Worm (Caenorhabditis elegans): ENCODE data around the gene lmd-5.

The lmd-5 gene

DNA sequence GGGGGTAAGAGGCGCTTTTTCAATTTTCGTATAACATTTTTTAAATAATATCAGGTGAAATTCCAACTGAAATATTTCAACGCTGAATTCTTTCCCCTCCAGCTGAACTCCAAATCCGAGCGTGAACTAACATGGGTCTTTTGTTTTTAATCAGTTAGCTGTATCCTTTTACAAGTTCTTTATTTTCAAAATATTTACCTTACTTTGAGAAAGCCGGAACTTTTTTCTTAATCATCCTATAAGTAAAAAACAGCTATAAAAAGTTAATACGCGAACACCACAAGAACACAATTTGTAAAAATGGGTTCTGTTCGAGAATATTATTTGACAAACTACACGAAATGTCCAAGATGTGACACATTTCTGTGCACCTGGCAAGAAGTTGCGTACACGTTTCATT, 40.8 kb downstream of the lmd-5 start, which contains the start of gene srh-83:
TSS of gene srh-83 (plus strand) at position 301 of the 400 bp plus-strand sequence.
- no peak for TF ChIP-seq him-1 (tag; optimal IDR thresholded peaks at IDR 0.05)
- TF ChIP-seq ztf-22 (GFP tag; optimal IDR thresholded peaks at IDR 0.05): no peak

DNA sequence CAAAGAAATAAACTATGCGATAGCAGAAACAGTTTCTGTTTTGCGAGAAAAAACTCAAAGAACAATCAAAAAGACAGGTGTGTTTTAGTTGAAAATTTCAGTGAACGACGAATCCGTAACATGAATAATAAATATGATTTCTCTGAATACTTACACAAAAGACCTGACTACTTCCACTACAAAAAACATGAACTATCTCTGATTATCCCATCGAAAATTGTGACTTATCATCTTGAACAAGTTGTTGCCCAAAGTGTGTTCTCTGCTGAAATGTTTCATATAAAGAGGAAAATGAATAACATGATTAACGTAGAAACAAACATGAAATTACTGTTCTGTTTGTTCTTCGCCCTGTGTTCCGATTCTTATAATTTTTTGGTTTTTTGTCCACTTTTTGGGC, 43.3 kb downstream of the lmd-5 start, which contains the start of gene ugt-36:
TSS of gene ugt-36 (plus strand) at position 301 of the 400 bp plus-strand sequence.
- no peak for TF ChIP-seq madf-3 (GFP tag; IDR thresholded peaks at IDR 0.05)
- no peak for TF ChIP-seq C17E4.6 (GFP tag; IDR thresholded peaks at IDR 0.05)
- TF ChIP-seq mel-28 (tag; optimal IDR thresholded peaks at IDR 0.05; ENCODE audit: borderline replicate concordance): no peak
- no peak for TF ChIP-seq lir-1 (GFP tag; conservative IDR thresholded peaks at IDR 0.05)
- no peak for TF ChIP-seq nhr-80 (tag; optimal IDR thresholded peaks at IDR 0.05)
- no peak for TF ChIP-seq ZK185.1 (tag; optimal IDR thresholded peaks at IDR 0.05; ENCODE audit: poor library complexity, severe bottlenecking)
- TF ChIP-seq B0261.1 (tag; optimal IDR thresholded peaks at IDR 0.05): no peak
- TF ChIP-seq K11D2.4 (GFP tag; IDR thresholded peaks at IDR 0.05): no peak
- TF ChIP-seq nhr-120 (GFP tag; IDR thresholded peaks at IDR 0.05): no peak
- TF ChIP-seq ceh-58 (GFP tag; IDR thresholded peaks at IDR 0.05): no peak
- TF ChIP-seq die-1 (tag; optimal IDR thresholded peaks at IDR 0.05): no peak
- TF ChIP-seq ceh-40 (GFP tag; IDR thresholded peaks at IDR 0.05): no peak
- no peak for TF ChIP-seq B0336.3 (GFP tag; IDR thresholded peaks at IDR 0.05)
- TF ChIP-seq let-526 (GFP tag; IDR thresholded peaks at IDR 0.05): no peak
- TF ChIP-seq sdz-38 (tag; optimal IDR thresholded peaks at IDR 0.05): no peak
- TF ChIP-seq madf-6 (GFP tag; IDR thresholded peaks at IDR 0.05): no peak
- no peak for TF ChIP-seq C06A6.2 (GFP tag; conservative IDR thresholded peaks at IDR 0.05)
- no peak for TF ChIP-seq ztf-26 (tag; optimal IDR thresholded peaks at IDR 0.05)
- no peak for TF ChIP-seq snpc-4 (GFP tag; optimal IDR thresholded peaks at IDR 0.05)
- no peak for TF ChIP-seq snpc-4 (tag; optimal IDR thresholded peaks at IDR 0.05)
- TF ChIP-seq egl-18 (GFP tag; IDR thresholded peaks at IDR 0.05): no peak

DNA sequence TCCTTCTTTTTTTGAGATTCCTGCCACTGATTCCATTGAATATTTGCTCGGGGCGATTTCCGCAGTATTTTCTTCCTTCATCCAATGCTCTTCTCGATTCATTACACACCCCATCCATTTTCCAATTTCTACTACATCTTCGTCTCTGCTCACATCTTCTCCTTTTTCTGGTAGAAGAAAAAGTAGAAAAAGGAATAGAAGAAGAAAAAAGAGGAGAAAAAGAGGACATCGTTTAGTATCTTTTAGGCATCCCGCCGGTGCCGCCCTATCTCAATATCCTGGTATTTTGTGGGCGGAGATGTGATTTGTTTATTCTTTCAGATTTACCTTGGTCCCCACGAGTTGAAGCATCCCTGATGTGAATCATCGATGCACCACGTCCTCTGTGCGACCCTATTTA, 51.7 kb downstream of the lmd-5 start, which contains the start of gene lgc-39:
TSS of gene lgc-39 (plus strand) at position 301 of the 400 bp plus-strand sequence.
- no peak for TF ChIP-seq hlh-26 (GFP tag; conservative IDR thresholded peaks at IDR 0.05)
- no peak for TF ChIP-seq C17E4.6 (GFP tag; IDR thresholded peaks at IDR 0.05)
- no peak for TF ChIP-seq ceh-58 (GFP tag; IDR thresholded peaks at IDR 0.05)
- TF ChIP-seq ceh-91 (GFP tag; IDR thresholded peaks at IDR 0.05): no peak
- no peak for TF ChIP-seq pbrm-1 (GFP tag; IDR thresholded peaks at IDR 0.05)
- no peak for TF ChIP-seq ets-4 (GFP tag; optimal IDR thresholded peaks at IDR 0.05)
- no peak for TF ChIP-seq ztf-25 (GFP tag; IDR thresholded peaks at IDR 0.05)
- no peak for TF ChIP-seq snpc-4 (GFP tag; optimal IDR thresholded peaks at IDR 0.05)
- TF ChIP-seq snpc-4 (tag; optimal IDR thresholded peaks at IDR 0.05): no peak
